Worm (Caenorhabditis elegans) whole organism, midembryonic: ENCODE results near the gene T06D8.10.

Experiments
- T22C8.4 ChIP-seq: fragments of 200-800 bp; sonication (Bioruptor generic); IDR thresholded peaks from 2 replicates; pipeline ENCODE4 v1.3.6; 2022; ENCODE audit warnings: missing genetic modification characterization, missing compliant biosample characterization
- cog-1 ChIP-seq: sonication (generic microtip); optimal IDR thresholded peaks from 2 replicates; lab custom pipeline; 2016; ENCODE audit warnings: missing genetic modification characterization, missing compliant biosample characterization
- flt-1 ChIP-seq: fragments of 200-800 bp; sonication (Bioruptor generic); IDR thresholded peaks from 2 replicates; pipeline ENCODE4 v1.3.6; 2022; ENCODE audit warnings: missing genetic modification characterization, missing compliant biosample characterization
- klf-2 ChIP-seq: fragments of 200-800 bp; sonication (Bioruptor generic); conservative IDR thresholded peaks from 2 replicates; pipeline ENCODE4 v1.3.6; 2022; ENCODE audit warnings: missing genetic modification reagents, missing genetic modification characterization, missing compliant biosample characterization
- med-1 ChIP-seq: sonication (generic microtip); optimal IDR thresholded peaks from 2 replicates; lab custom pipeline; 2017; ENCODE audit warnings: missing genetic modification characterization, mild to moderate bottlenecking, missing compliant biosample characterization, antibody characterized with exemption, missing genetic modification reagents; ENCODE audit not compliant: insufficient read depth
- ref-1 ChIP-seq: fragments of 200-800 bp; sonication (Bioruptor generic); conservative IDR thresholded peaks from 2 replicates; pipeline ENCODE4 v1.3.6; 2022; ENCODE audit warnings: missing genetic modification reagents, missing genetic modification characterization, missing compliant biosample characterization
- tab-1 ChIP-seq: fragments of 200-800 bp; sonication (Bioruptor generic); IDR thresholded peaks from 2 replicates; pipeline ENCODE4 v1.3.6; 2022; ENCODE audit warnings: missing genetic modification characterization, missing compliant biosample characterization
- ztf-23 ChIP-seq: fragments of 200-800 bp; sonication (Bioruptor generic); IDR thresholded peaks from 2 replicates; pipeline ENCODE4 v1.3.6; 2022; ENCODE audit warnings: missing genetic modification reagents, missing genetic modification characterization, missing compliant biosample characterization
- ztf-29 ChIP-seq: fragments of 200-800 bp; sonication (Bioruptor generic); IDR thresholded peaks from 2 replicates; pipeline ENCODE4 v1.3.6; 2022; ENCODE audit warnings: missing genetic modification reagents, missing genetic modification characterization, missing compliant biosample characterization

Gene T06D8.10

DNA sequence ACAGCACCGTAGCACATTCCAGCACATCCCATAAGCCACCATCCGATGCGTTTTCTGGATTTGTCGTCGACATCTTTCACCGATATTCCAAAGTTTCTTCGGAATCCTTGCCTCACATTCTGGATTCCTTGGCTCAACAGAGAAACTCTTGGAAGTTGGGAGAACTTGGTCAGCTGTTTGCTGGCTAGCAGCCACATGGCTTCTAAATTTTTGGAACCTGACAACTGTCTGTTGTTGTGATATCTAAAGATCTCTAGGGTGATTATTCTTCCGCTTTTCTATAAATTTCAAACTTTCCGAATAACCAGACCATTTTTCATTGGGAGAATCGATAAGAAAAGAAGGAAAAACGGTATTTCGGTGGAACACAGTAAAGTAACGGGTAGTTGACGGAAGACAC, 12.6 kb downstream of the T06D8.10 start, which contains the start of gene cox-15:
Gene cox-15 (minus strand): TSS at position 202 of the 400 bp plus-strand sequence.
- TF ChIP-seq cog-1 (tag; lab: Kevin White, UChicago) (no peak), tab-1 (GFP tag; lab: Robert Waterston, UW) (no peak), med-1 (GFP tag; lab: Kevin White, UChicago) (no peak), klf-2 (GFP tag; lab: Robert Waterston, UW) (no peak), ztf-29 (GFP tag; lab: Robert Waterston, UW) (no peak), flt-1 (GFP tag; lab: Robert Waterston, UW) (no peak)

DNA sequence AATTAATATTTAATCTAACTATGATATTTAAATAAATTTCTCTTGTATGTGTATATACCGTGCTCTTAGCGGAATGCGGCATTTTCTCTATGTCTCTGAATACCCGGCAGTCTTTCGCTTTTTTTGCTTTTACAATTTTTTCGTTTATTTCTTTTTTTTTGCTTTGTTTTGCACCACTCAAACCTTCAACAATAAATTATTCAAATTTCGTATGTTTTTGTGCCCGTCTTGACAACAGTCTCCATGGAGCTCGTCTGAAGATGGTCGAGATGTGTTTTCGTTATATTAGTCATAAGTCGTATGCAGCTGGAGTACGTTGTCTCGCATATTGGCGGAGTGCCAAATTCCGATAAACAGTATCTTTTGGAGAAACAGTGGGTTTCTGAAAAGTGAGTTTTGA, 20.9 kb downstream of the T06D8.10 start, which contains the start of gene T06D8.2:
Gene T06D8.2 (plus strand): TSS at position 301 of the 400 bp plus-strand sequence.
- TF ChIP-seq cog-1 (tag; lab: Kevin White, UChicago) (no peak), ref-1 (GFP tag; lab: Robert Waterston, UW) (no peak), tab-1 (GFP tag; lab: Robert Waterston, UW) (no peak), ztf-23 (GFP tag; lab: Robert Waterston, UW) (no peak), flt-1 (GFP tag; lab: Robert Waterston, UW) (no peak), ztf-29 (GFP tag; lab: Robert Waterston, UW) (no peak)

- TF ChIP-seq ztf-29 (GFP tag; lab: Robert Waterston, UW), result no peak
Measured at ce11 chrII:11224045-11224481, 23.3 kb downstream of the T06D8.10 start.

DNA sequence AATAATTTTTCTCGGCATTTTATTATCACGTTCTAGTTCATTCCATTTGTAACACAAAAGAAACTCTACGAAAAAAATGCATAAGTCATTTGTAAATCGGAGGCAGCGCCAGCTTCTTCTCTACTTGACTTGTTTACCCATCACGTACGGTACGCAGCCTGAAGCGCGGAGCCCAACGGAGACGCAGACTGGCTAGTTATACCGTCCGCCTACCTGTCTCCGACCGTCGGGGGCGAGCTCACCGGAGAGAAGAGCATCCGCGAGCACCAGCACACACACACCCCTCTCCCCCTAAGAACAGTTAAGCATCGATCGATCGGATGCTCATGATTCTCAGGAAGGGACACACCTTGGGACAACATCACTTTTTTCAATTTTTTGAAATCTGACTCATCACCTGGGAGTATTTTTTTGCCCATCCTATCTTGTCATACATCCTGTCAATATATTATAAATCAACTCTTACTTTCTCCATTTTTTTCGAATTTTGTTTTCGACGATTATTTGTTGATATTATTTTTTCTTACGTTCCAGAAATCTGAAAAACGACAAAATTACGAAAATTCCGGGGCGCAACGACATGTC, 25.5 kb downstream of the T06D8.10 start, which contains the start of gene plpr-1:
Gene plpr-1 (plus strand): TSS at position 535 of the 585 bp plus-strand sequence.
- TF ChIP-seq klf-2 (GFP tag; lab: Robert Waterston, UW), result no peak
- no peak for TF ChIP-seq med-1 (GFP tag; lab: Kevin White, UChicago)
- no peak for TF ChIP-seq T22C8.4 (GFP tag; lab: Robert Waterston, UW)
- no peak for TF ChIP-seq ztf-29 (GFP tag; lab: Robert Waterston, UW)
- no peak for TF ChIP-seq flt-1 (GFP tag; lab: Robert Waterston, UW)
- no peak for TF ChIP-seq ztf-23 (GFP tag; lab: Robert Waterston, UW)
- TF ChIP-seq tab-1 (GFP tag; lab: Robert Waterston, UW), result no peak
- no peak for TF ChIP-seq cog-1 (tag; lab: Kevin White, UChicago)
- no peak for TF ChIP-seq ref-1 (GFP tag; lab: Robert Waterston, UW)

ce11 chrII:11211661-11212060, 35.7 kb downstream of the T06D8.10 start:
- 0 out of 2 replicates have a peak, but pooled peaks have one; percentile 30 for TF ChIP-seq tab-1 (GFP tag; lab: Robert Waterston, UW)

ce11 chrII:11205783-11206182, 41.5 kb downstream of the T06D8.10 start:
- TF ChIP-seq cog-1 (tag; lab: Kevin White, UChicago), result no peak
- no peak for TF ChIP-seq ztf-23 (GFP tag; lab: Robert Waterston, UW)
- TF ChIP-seq T22C8.4 (GFP tag; lab: Robert Waterston, UW), result no peak
- no peak for TF ChIP-seq klf-2 (GFP tag; lab: Robert Waterston, UW)
- no peak for TF ChIP-seq tab-1 (GFP tag; lab: Robert Waterston, UW)
- TF ChIP-seq ztf-29 (GFP tag; lab: Robert Waterston, UW), result no peak
- no peak for TF ChIP-seq flt-1 (GFP tag; lab: Robert Waterston, UW)
- no peak for TF ChIP-seq med-1 (GFP tag; lab: Kevin White, UChicago)
- TF ChIP-seq ref-1 (GFP tag; lab: Robert Waterston, UW), result no peak

DNA sequence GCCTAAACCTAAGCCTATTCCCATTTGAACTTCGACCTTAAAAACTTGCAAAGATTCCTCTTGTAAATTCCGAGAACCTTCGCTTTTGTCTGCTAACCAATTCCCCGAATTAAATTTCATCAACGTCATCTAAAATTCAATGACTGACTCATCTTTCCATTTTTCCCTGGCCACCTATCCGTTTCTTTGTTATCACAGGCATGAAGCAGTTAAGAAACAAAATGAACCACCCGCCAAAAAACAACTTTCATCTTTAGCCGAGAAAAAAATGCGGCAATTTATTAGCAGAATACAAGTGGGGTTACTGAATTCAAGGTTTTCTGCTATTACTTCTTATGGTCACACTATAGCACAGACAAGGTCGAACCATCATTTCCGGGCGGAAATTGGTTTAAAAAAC, 42.6 kb downstream of the T06D8.10 start:
- TF ChIP-seq ztf-29 (GFP tag; lab: Robert Waterston, UW), result no peak
- TF ChIP-seq flt-1 (GFP tag; lab: Robert Waterston, UW), result no peak
- no peak for TF ChIP-seq cog-1 (tag; lab: Kevin White, UChicago)
- TF ChIP-seq tab-1 (GFP tag; lab: Robert Waterston, UW), result no peak
- TF ChIP-seq ztf-23 (GFP tag; lab: Robert Waterston, UW), result no peak
- no peak for TF ChIP-seq klf-2 (GFP tag; lab: Robert Waterston, UW)
- TF ChIP-seq T22C8.4 (GFP tag; lab: Robert Waterston, UW), result no peak
- TF ChIP-seq med-1 (GFP tag; lab: Kevin White, UChicago), result no peak
- TF ChIP-seq ref-1 (GFP tag; lab: Robert Waterston, UW), result no peak

DNA sequence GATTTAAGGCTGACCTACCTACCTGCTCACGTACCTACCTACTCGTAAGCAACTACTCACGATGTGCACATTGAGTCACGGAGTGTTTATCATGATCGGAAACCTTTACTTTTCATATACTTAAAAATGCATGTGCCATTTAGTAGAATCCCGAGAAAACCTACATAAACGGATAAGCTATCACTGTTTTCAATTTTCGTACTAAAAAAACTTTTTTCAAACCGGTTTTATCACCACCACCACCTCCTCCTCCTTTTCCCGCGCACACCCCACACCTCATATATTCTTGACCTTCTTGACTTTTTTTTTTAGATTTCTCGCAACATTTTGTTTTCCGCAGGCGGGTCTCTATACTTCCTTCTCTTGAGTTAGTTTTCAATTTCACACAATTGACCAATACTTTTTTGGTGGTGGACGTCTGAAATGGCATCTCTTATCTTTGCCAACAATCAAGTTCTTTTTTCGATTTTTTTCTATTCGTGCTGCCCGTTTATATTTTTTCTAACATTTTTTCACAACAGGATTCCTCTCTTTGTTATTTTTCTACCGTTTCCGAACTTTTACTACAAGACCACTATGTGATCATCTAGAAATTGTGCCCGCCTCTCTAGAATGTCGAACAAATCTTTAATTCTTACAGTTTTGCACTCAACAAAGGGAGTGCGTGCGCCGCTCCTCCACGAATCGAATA, 44.6 kb downstream of the T06D8.10 start, which contains the start of gene srap-1:
Gene srap-1 (plus strand): TSS at position 641 of the 691 bp plus-strand sequence.
- TF ChIP-seq ztf-23 (GFP tag; lab: Robert Waterston, UW) (no peak), ref-1 (GFP tag; lab: Robert Waterston, UW) (no peak), T22C8.4 (GFP tag; lab: Robert Waterston, UW) (no peak), flt-1 (GFP tag; lab: Robert Waterston, UW) (no peak), med-1 (GFP tag; lab: Kevin White, UChicago) (no peak), tab-1 (GFP tag; lab: Robert Waterston, UW) (no peak), cog-1 (tag; lab: Kevin White, UChicago) (no peak)

DNA sequence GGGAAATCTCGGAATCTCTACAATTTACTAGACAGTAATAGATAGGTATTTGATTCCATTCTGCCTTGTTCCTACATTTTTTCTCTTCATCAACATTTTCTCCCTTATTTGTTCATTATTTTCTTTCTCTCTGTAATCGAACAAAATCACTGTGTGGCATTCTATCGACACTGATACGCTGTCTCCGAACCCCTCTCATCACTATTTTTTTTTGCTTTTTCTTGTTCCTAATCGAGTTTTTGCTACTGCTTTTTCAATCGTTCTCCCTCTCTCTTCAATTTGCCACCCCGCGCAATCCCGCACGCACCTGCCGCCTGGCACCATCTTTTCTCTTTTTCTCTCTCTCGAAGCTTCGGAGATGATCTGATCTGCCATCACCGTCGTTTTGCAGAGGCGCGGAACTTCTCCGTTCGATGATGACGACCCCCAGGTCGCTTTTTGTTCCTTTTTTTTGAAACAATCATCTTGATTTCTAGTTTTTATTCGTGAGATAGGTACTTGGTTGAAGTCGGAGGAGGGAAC, 47.0 kb downstream of the T06D8.10 start:
- no peak for TF ChIP-seq ztf-23 (GFP tag; lab: Robert Waterston, UW)
- no peak for TF ChIP-seq ref-1 (GFP tag; lab: Robert Waterston, UW)
- TF ChIP-seq tab-1 (GFP tag; lab: Robert Waterston, UW), result no peak
- TF ChIP-seq flt-1 (GFP tag; lab: Robert Waterston, UW), result no peak
- TF ChIP-seq T22C8.4 (GFP tag; lab: Robert Waterston, UW), result no peak
- TF ChIP-seq med-1 (GFP tag; lab: Kevin White, UChicago), result no peak
- TF ChIP-seq klf-2 (GFP tag; lab: Robert Waterston, UW), result no peak
